Worm (Caenorhabditis elegans) whole organism, early embryonic: ENCODE results near the gene Y42A5A.5.

ENCODE experiments used
- B0310.2 ChIP-seq: sonication (generic microtip); optimal IDR thresholded peaks from 2 replicates; lab custom pipeline; 2016; ENCODE audit warnings: mild to moderate bottlenecking, missing genetic modification characterization, missing compliant biosample characterization
- F13C5.2 ChIP-seq: sonication (generic microtip); optimal IDR thresholded peaks from 2 replicates; lab custom pipeline; 2017; ENCODE audit warnings: mild to moderate bottlenecking, missing genetic modification characterization, inconsistent platforms, missing compliant biosample characterization
- aly-1 ChIP-seq: sonication (generic microtip); optimal IDR thresholded peaks from 2 replicates; lab custom pipeline; 2016; ENCODE audit warnings: missing genetic modification characterization, missing compliant biosample characterization
- ama-1 ChIP-seq: fragments of 150-350 bp; optimal IDR thresholded peaks from 2 replicates; lab custom pipeline; 2014
- ceh-13 ChIP-seq: fragments of 200-800 bp; sonication (Bioruptor generic); optimal IDR thresholded peaks from 2 replicates; lab custom pipeline; 2018; ENCODE audit warnings: mild to moderate bottlenecking, missing genetic modification characterization, missing compliant biosample characterization
- ceh-36 ChIP-seq: sonication (generic microtip); optimal IDR thresholded peaks from 2 replicates; lab custom pipeline; 2016; ENCODE audit warnings: missing genetic modification characterization, inconsistent platforms, missing compliant biosample characterization
- ets-7 ChIP-seq: sonication (generic microtip); optimal IDR thresholded peaks from 2 replicates; lab custom pipeline; 2016; ENCODE audit warnings: missing genotype, missing genetic modification characterization, missing compliant biosample characterization
- flt-1 ChIP-seq: fragments of 200-800 bp; sonication (Bioruptor generic); IDR thresholded peaks from 2 replicates; pipeline ENCODE4 v1.3.6; 2022; ENCODE audit warnings: missing genetic modification characterization, missing compliant biosample characterization
- hmbx-1 ChIP-seq: sonication (generic microtip); optimal IDR thresholded peaks from 2 replicates; lab custom pipeline; 2016; ENCODE audit warnings: mild to moderate bottlenecking, missing genetic modification characterization, missing compliant biosample characterization
- hmg-4 ChIP-seq: fragments of 200-800 bp; sonication (Bioruptor generic); optimal IDR thresholded peaks from 2 replicates; lab custom pipeline; 2018; ENCODE audit warnings: mild to moderate bottlenecking, missing genetic modification characterization, missing compliant biosample characterization
- hnd-1 ChIP-seq: sonication (generic microtip); optimal IDR thresholded peaks from 2 replicates; lab custom pipeline; 2016; ENCODE audit warnings: missing genetic modification characterization, missing compliant biosample characterization
- pes-1 ChIP-seq: fragments of 200-800 bp; sonication (Bioruptor generic); IDR thresholded peaks from 2 replicates; pipeline ENCODE4 v1.3.6; 2022; ENCODE audit warnings: missing genetic modification reagents, missing genetic modification characterization, missing compliant biosample characterization
- scrt-1 ChIP-seq: fragments of 200-800 bp; sonication (Bioruptor generic); IDR thresholded peaks from 2 replicates; pipeline ENCODE4 v1.3.6; 2022; ENCODE audit warnings: missing genetic modification characterization, missing compliant biosample characterization
- sea-1 ChIP-seq: fragments of 200-800 bp; sonication (Bioruptor generic); conservative IDR thresholded peaks from 2 replicates; pipeline ENCODE4 v1.3.6; 2022; ENCODE audit warnings: missing genetic modification characterization, missing compliant biosample characterization
- tbx-11 ChIP-seq: fragments of 200-800 bp; sonication (Bioruptor generic); IDR thresholded peaks from 2 replicates; pipeline ENCODE4 v1.3.6; 2022; ENCODE audit warnings: missing genetic modification characterization, missing compliant biosample characterization
- tbx-37 ChIP-seq: fragments of 200-800 bp; sonication (Bioruptor generic); conservative IDR thresholded peaks from 2 replicates; pipeline ENCODE4 v1.3.6; 2022; ENCODE audit warnings: missing genetic modification reagents, missing genetic modification characterization, missing compliant biosample characterization
- tra-4 ChIP-seq: sonication (generic microtip); optimal IDR thresholded peaks from 2 replicates; lab custom pipeline; 2017; ENCODE audit warnings: missing genetic modification characterization, missing compliant biosample characterization

Gene Y42A5A.5

ce11 chrV:11071453-11071852 lies 38.1 kb downstream of the Y42A5A.5 start:
- TF ChIP-seq ceh-13 (GFP tag; lab: Kevin White, UChicago) (no peak), ama-1 (lab: Kevin White, UChicago) (no peak), tbx-11 (no peak), scrt-1 (GFP tag; lab: Robert Waterston, UW) (no peak), pes-1 (GFP tag; lab: Robert Waterston, UW) (no peak), hmbx-1 (tag; lab: Kevin White, UChicago) (no peak), ceh-36 (tag; lab: Kevin White, UChicago) (no peak), hmg-4 (GFP tag; lab: Kevin White, UChicago) (no peak), tbx-37 (no peak), hnd-1 (no peak), tra-4 (tag; lab: Kevin White, UChicago) (no peak), B0310.2 (tag; lab: Kevin White, UChicago) (no peak), F13C5.2 (tag; lab: Kevin White, UChicago) (no peak), flt-1 (GFP tag; lab: Robert Waterston, UW) (no peak)

- TF ChIP-seq scrt-1 (GFP tag; lab: Robert Waterston, UW) (no peak), tbx-37 (no peak), hmbx-1 (tag; lab: Kevin White, UChicago) (no peak), flt-1 (GFP tag; lab: Robert Waterston, UW) (no peak), hmg-4 (GFP tag; lab: Kevin White, UChicago) (no peak), ama-1 (lab: Kevin White, UChicago) (no peak), F13C5.2 (tag; lab: Kevin White, UChicago) (no peak), tra-4 (tag; lab: Kevin White, UChicago) (no peak), B0310.2 (tag; lab: Kevin White, UChicago) (no peak), hnd-1 (no peak), ets-7 (no peak), ceh-36 (tag; lab: Kevin White, UChicago) (no peak), sea-1 (GFP tag; lab: Robert Waterston, UW) (no peak), ceh-13 (GFP tag; lab: Kevin White, UChicago) (no peak), tbx-11 (no peak), aly-1 (no peak), pes-1 (GFP tag; lab: Robert Waterston, UW) (no peak)
Observed at ce11 chrV:11070388-11070787, 39.2 kb downstream of the Y42A5A.5 start.

ce11 chrV:11069277-11069676 lies 40.3 kb downstream of the Y42A5A.5 start, which contains the start of gene T04C12.8:
T04C12.8 (minus strand) TSS chrV:11069358.
- TF ChIP-seq flt-1 (GFP tag; lab: Robert Waterston, UW) (no peak), scrt-1 (GFP tag; lab: Robert Waterston, UW) (no peak), F13C5.2 (tag; lab: Kevin White, UChicago) (no peak), aly-1 (no peak), ets-7 (no peak), tbx-11 (no peak), hmbx-1 (tag; lab: Kevin White, UChicago) (no peak), ama-1 (lab: Kevin White, UChicago) (no peak), B0310.2 (tag; lab: Kevin White, UChicago) (no peak), tbx-37 (no peak), tra-4 (tag; lab: Kevin White, UChicago) (no peak), ceh-36 (tag; lab: Kevin White, UChicago) (no peak)

ce11 chrV:11065513-11065912 lies 44.0 kb downstream of the Y42A5A.5 start, which contains the start of gene nlp-80:
nlp-80 (minus strand) TSS chrV:11065613.
- TF ChIP-seq ets-7 (no peak), tbx-11 (no peak), scrt-1 (GFP tag; lab: Robert Waterston, UW) (no peak), sea-1 (GFP tag; lab: Robert Waterston, UW) (no peak), tra-4 (tag; lab: Kevin White, UChicago) (no peak), ceh-13 (GFP tag; lab: Kevin White, UChicago) (no peak), pes-1 (GFP tag; lab: Robert Waterston, UW) (no peak), hmbx-1 (tag; lab: Kevin White, UChicago) (no peak), flt-1 (GFP tag; lab: Robert Waterston, UW) (no peak), B0310.2 (tag; lab: Kevin White, UChicago) (no peak), F13C5.2 (tag; lab: Kevin White, UChicago) (no peak), ceh-36 (tag; lab: Kevin White, UChicago) (no peak), ama-1 (lab: Kevin White, UChicago) (no peak), aly-1 (no peak), hmg-4 (GFP tag; lab: Kevin White, UChicago) (no peak)

ce11 chrV:11063115-11063514 lies 46.4 kb downstream of the Y42A5A.5 start, which contains the start of gene T04C12.9:
T04C12.9 (minus strand) TSS chrV:11063215.
- TF ChIP-seq hnd-1, result no peak
- TF ChIP-seq tra-4 (tag; lab: Kevin White, UChicago), result no peak
- TF ChIP-seq tbx-11, result no peak
- no peak for TF ChIP-seq ets-7
- no peak for TF ChIP-seq F13C5.2 (tag; lab: Kevin White, UChicago)
- TF ChIP-seq ceh-13 (GFP tag; lab: Kevin White, UChicago), result no peak
- no peak for TF ChIP-seq hmbx-1 (tag; lab: Kevin White, UChicago)
- no peak for TF ChIP-seq scrt-1 (GFP tag; lab: Robert Waterston, UW)
- no peak for TF ChIP-seq flt-1 (GFP tag; lab: Robert Waterston, UW)
- no peak for TF ChIP-seq hmg-4 (GFP tag; lab: Kevin White, UChicago)
- TF ChIP-seq pes-1 (GFP tag; lab: Robert Waterston, UW), result no peak
- no peak for TF ChIP-seq ama-1 (lab: Kevin White, UChicago)
- TF ChIP-seq ceh-36 (tag; lab: Kevin White, UChicago), result no peak
- no peak for TF ChIP-seq B0310.2 (tag; lab: Kevin White, UChicago)

- TF ChIP-seq flt-1 (GFP tag; lab: Robert Waterston, UW), result no peak
- no peak for TF ChIP-seq tbx-11
- no peak for TF ChIP-seq ets-7
- no peak for TF ChIP-seq hmbx-1 (tag; lab: Kevin White, UChicago)
- TF ChIP-seq ama-1 (lab: Kevin White, UChicago), result no peak
- TF ChIP-seq ceh-13 (GFP tag; lab: Kevin White, UChicago), result no peak
- TF ChIP-seq tra-4 (tag; lab: Kevin White, UChicago), result no peak
Observed at ce11 chrV:11061887-11062286, 47.7 kb downstream of the Y42A5A.5 start.
